Fruit fly (Drosophila melanogaster): Measurements from ENCODE around the gene Rpt2.
A peak's percentile ranks its signal among the peaks of the same experiment; 100 is the strongest.

Gene Rpt2

DNA sequence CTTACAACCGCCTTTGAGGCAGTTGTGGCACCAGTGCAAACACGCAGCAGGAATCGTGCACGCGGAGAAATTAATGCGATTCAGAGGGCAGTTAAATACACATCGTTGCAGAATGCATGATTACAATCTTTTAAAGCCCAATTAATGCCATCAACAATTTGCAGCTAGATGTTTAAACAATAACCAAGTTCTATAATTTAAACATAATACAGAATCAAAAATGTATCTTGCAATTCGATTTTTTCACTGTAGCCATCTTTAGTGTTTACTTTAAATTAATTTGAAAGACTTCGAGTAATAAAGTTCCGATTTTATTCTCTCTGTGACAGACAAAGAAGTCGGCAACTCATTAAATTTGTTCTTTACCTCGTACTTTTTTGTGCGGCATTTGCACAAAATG is 15.4 kb downstream of the Rpt2 start (continued):
- TF ChIP-seq sisA (GFP tag; IDR thresholded peaks at IDR 0.05) (0 out of 2 replicates have a peak, but pooled peaks have one; percentile 23), CG6791 (GFP tag; IDR thresholded peaks at IDR 0.05; ENCODE audit: partially characterized antibody) (no peak), CG11723 (GFP tag; optimal IDR thresholded peaks at IDR 0.05) (no peak), CG10979 (tag; optimal IDR thresholded peaks at IDR 0.05) (peak; percentile 21), CG1603 (tag; optimal IDR thresholded peaks at IDR 0.05) (peak; percentile 1), CG2678 (tag; optimal IDR thresholded peaks at IDR 0.05) (peak; percentile 5), CG7839 (tag; optimal IDR thresholded peaks at IDR 0.05) (peak; percentile 0), HmgD (GFP tag; optimal IDR thresholded peaks at IDR 0.05) (no peak), Sox102F (GFP tag; optimal IDR thresholded peaks at IDR 0.05) (peak; percentile 40), Dp (GFP tag; optimal IDR thresholded peaks at IDR 0.05) (no peak)

dm6 chr3R:23915042-23915428 is 16.3 kb downstream of the Rpt2 start:
- TF ChIP-seq Aef1 (GFP tag; IDR thresholded peaks at IDR 0.05) (0 out of 3 replicates have a peak, but pooled peaks have one; percentile 24), Sox102F (GFP tag; optimal IDR thresholded peaks at IDR 0.05) (peak; percentile 49), CG10209 (GFP tag; optimal IDR thresholded peaks at IDR 0.05) (no peak), dmrt99B (tag; optimal IDR thresholded peaks at IDR 0.05) (peak; percentile 38), Awh (GFP tag; IDR thresholded peaks at IDR 0.05) (no peak), CG15514 (GFP tag; optimal IDR thresholded peaks at IDR 0.05) (no peak), CG14667 (GFP tag; IDR thresholded peaks at IDR 0.05) (0 out of 2 replicates have a peak, but pooled peaks have one; percentile 15), vvl (GFP tag; IDR thresholded peaks at IDR 0.05) (peak; percentile 65), CoRest (tag; optimal IDR thresholded peaks at IDR 0.05) (no peak), psq (GFP tag; optimal IDR thresholded peaks at IDR 0.05) (no peak), Pdp1 (GFP tag; optimal IDR thresholded peaks at IDR 0.05) (peak; percentile 13 to 21), ranshi (GFP tag; IDR thresholded peaks at IDR 0.05) (peak; percentile 38; the same call in 1 of the 2 replicates), Ravus (GFP tag; IDR thresholded peaks at IDR 0.05) (peak; percentile 19; the same call in 1 of the 2 replicates), hkb (optimal IDR thresholded peaks at IDR 0.05) (no peak), hkb (GFP tag; IDR thresholded peaks at IDR 0.05) (peak; percentile 53), ssp (GFP tag; IDR thresholded peaks at IDR 0.05) (peak; percentile 10; the same call in 1 of the 2 replicates), ems (GFP tag; optimal IDR thresholded peaks at IDR 0.05) (peak; percentile 29), kah (GFP tag; optimal IDR thresholded peaks at IDR 0.05) (no peak), gem (tag; optimal IDR thresholded peaks at IDR 0.05) (peak; percentile 63), CG13775 (GFP tag; optimal IDR thresholded peaks at IDR 0.05) (peak; percentile 16), Dbx (GFP tag; IDR thresholded peaks at IDR 0.05) (peak; percentile 56; the same call in 2 of the 3 replicates), CG13123 (GFP tag; optimal IDR thresholded peaks at IDR 0.05) (no peak), CG14014 (GFP tag; IDR thresholded peaks at IDR 0.05) (peak; percentile 71), D (optimal IDR thresholded peaks at IDR 0.05) (no peak), D (GFP tag; optimal IDR thresholded peaks at IDR 0.05) (no peak), CG18599 (GFP tag; optimal IDR thresholded peaks at IDR 0.05) (peak; percentile 44), otp (GFP tag; IDR thresholded peaks at IDR 0.05) (0 out of 3 replicates have a peak, but pooled peaks have one; percentile 45), wor (GFP tag; IDR thresholded peaks at IDR 0.05) (0 out of 2 replicates have a peak, but pooled peaks have one; percentile 20), PHDP (tag; optimal IDR thresholded peaks at IDR 0.05) (peak; percentile 5), unpg (GFP tag; optimal IDR thresholded peaks at IDR 0.05) (peak; percentile 43), CG6683 (GFP tag; optimal IDR thresholded peaks at IDR 0.05) (no peak), CG34224 (GFP tag; IDR thresholded peaks at IDR 0.05; ENCODE audit: partially characterized antibody) (no peak), gcm (GFP tag; optimal IDR thresholded peaks at IDR 0.05) (no peak), CG7556 (GFP tag; optimal IDR thresholded peaks at IDR 0.05) (peak; percentile 41), CG9932 (GFP tag; IDR thresholded peaks at IDR 0.05) (peak; percentile 57), Taf1 (GFP tag; IDR thresholded peaks at IDR 0.05) (0 out of 2 replicates have a peak, but pooled peaks have one; percentile 27), Ptx1 (GFP tag; IDR thresholded peaks at IDR 0.05) (peak; percentile 54), B-H1 (GFP tag; IDR thresholded peaks at IDR 0.05) (no peak; the same call in 1 of the 3 replicates), ewg (GFP tag; optimal IDR thresholded peaks at IDR 0.05) (no peak), nmo (GFP tag; optimal IDR thresholded peaks at IDR 0.05) (peak; percentile 11)

Measured in whole organism, embryonic.